Worm (Caenorhabditis elegans) whole organism, L1 larva: ENCODE measurements around the gene T24H10.4.
A peak's percentile ranks its signal among the peaks of the same experiment; 100 is the strongest.

Source experiments
- elt-3 ChIP-seq, 6 experiments: fragments of 150-350 bp in 1 of 6; sonication (generic microtip); optimal IDR thresholded peaks; 2 replicates each; lab custom pipeline; 2017 to 2018; ENCODE audit warnings: missing biosample characterization in 6 of 6, missing genetic modification characterization in 6 of 6, inconsistent platforms in 1 of 6
- irx-1 ChIP-seq: sonication (generic microtip); optimal IDR thresholded peaks from 2 replicates; lab custom pipeline; 2016; ENCODE audit warnings: missing genetic modification characterization, missing compliant biosample characterization
- lin-35 ChIP-seq, 2 experiments: fragments of 150-350 bp; optimal IDR thresholded peaks; 2 replicates each; lab custom pipeline; 2014; ENCODE audit warnings: missing biosample characterization in 2 of 2, missing genetic modification characterization in 2 of 2, missing genetic modification reagents in 2 of 2
- skn-1 ChIP-seq: fragments of 150-350 bp; optimal IDR thresholded peaks from 2 replicates; lab custom pipeline; 2014; ENCODE audit warnings: missing biosample characterization, missing genetic modification characterization
- sup-37 ChIP-seq: fragments of 200-800 bp; sonication (Bioruptor generic); optimal IDR thresholded peaks from 2 replicates; lab custom pipeline; 2018; ENCODE audit warnings: mild to moderate bottlenecking, missing genetic modification characterization, missing compliant biosample characterization
- unc-30 ChIP-seq: sonication (generic microtip); optimal IDR thresholded peaks from 2 replicates; lab custom pipeline; 2017; ENCODE audit warnings: missing biosample characterization, missing genetic modification characterization
- unc-86 ChIP-seq: sonication (generic microtip); optimal IDR thresholded peaks from 2 replicates; lab custom pipeline; 2016; ENCODE audit warnings: missing genetic modification characterization, missing compliant biosample characterization
- ztf-4 ChIP-seq: fragments of 150-350 bp; optimal IDR thresholded peaks from 2 replicates; lab custom pipeline; 2014; ENCODE audit warnings: missing biosample characterization, missing genetic modification characterization

DNA sequence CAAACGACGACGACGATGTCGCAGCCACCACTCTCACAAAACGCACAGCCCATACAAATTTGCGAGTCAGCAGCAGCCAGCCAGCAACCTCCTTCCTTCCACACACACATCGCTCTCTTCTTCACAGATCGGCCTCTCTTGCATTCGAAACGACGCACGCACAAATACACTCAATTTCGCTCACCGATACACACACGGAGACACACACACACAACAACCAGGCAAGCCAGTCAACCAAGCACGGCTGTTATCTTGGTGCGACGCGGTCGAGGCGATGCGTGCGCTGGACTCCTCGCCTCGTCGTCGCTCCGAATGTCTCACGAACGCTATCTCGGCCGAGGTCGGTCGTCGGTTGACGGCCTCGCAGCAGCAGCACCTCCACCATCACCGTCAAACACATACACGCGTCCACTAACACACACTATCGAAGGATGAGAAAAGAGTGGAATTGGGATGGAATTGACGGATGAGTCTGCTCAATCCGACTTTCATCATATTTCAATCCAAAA, 48.9 kb upstream of the T24H10.4 start:
- peak; percentile 75 for TF ChIP-seq skn-1 (tag; lab: Kevin White, UChicago)
- TF ChIP-seq elt-3 (tag; optimal IDR thresholded peaks at IDR 0.05; lab: Kevin White, UChicago): peak in 5 of 6 experiments; percentile 39 to 83 (median 59)
- peak; percentile 80 for TF ChIP-seq ztf-4
- peak; percentile 59 for TF ChIP-seq unc-86
- TF ChIP-seq sup-37 (GFP tag; lab: Kevin White, UChicago): no peak
- TF ChIP-seq unc-30 (tag; lab: Kevin White, UChicago): no peak
- TF ChIP-seq lin-35 (GFP tag; optimal IDR thresholded peaks at IDR 0.05; lab: Kevin White, UChicago): peak; percentile 73 to 86
- TF ChIP-seq irx-1 (tag; lab: Kevin White, UChicago): peak; percentile 31
